Worm (Caenorhabditis elegans) whole organism, L4 larva: ENCODE measurements around the gene sre-40.

Source experiments
- F10B5.3 ChIP-seq: sonication (generic microtip); optimal IDR thresholded peaks from 2 replicates; lab custom pipeline; 2016; ENCODE audit warnings: mild to moderate bottlenecking, missing genetic modification characterization, missing compliant biosample characterization
- F26F4.8 ChIP-seq: fragments of 200-800 bp; sonication (Bioruptor generic); conservative IDR thresholded peaks from 2 replicates; pipeline ENCODE4 v1.3.6; 2022; ENCODE audit warnings: missing genetic modification characterization, missing compliant biosample characterization
- F37D6.2 ChIP-seq: sonication (generic microtip); optimal IDR thresholded peaks from 2 replicates; lab custom pipeline; 2016; ENCODE audit warnings: mild to moderate bottlenecking, missing genetic modification characterization, missing compliant biosample characterization
- F49E8.2 ChIP-seq: sonication (generic microtip); optimal IDR thresholded peaks from 2 replicates; lab custom pipeline; 2016; ENCODE audit warnings: missing compliant biosample characterization, mild to moderate bottlenecking, missing genetic modification characterization, borderline replicate concordance
- R02D3.7 ChIP-seq: fragments of 150-350 bp; sonication (generic microtip); optimal IDR thresholded peaks from 3 replicates; lab custom pipeline; 2014; ENCODE audit warnings: missing biosample characterization, missing genetic modification characterization
- T20F7.1 ChIP-seq: fragments of 200-800 bp; sonication (Bioruptor generic); optimal IDR thresholded peaks from 2 replicates; lab custom pipeline; 2018; ENCODE audit warnings: mild to moderate bottlenecking, missing genetic modification characterization, missing compliant biosample characterization
- T26A8.4 ChIP-seq: fragments of 200-800 bp; sonication (Bioruptor generic); IDR thresholded peaks from 2 replicates; pipeline ENCODE4 v1.3.6; 2022; ENCODE audit warnings: missing genetic modification characterization, missing compliant biosample characterization
- Y105C5A.15 ChIP-seq: fragments of 200-800 bp; sonication (Bioruptor generic); IDR thresholded peaks from 2 replicates; pipeline ENCODE4 v1.3.6; 2022; ENCODE audit warnings: missing genetic modification characterization, missing compliant biosample characterization
- Y75B8A.6 ChIP-seq: fragments of 200-800 bp; sonication (Bioruptor generic); IDR thresholded peaks from 2 replicates; pipeline ENCODE4 v1.3.6; 2022; ENCODE audit warnings: missing genetic modification reagents, missing genetic modification characterization, missing compliant biosample characterization
- ZK546.5 ChIP-seq, 2 experiments: sonication (generic microtip); optimal IDR thresholded peaks; 2 replicates each; lab custom pipeline; 2017; ENCODE audit warnings: missing biosample characterization in 2 of 2, missing genetic modification characterization in 2 of 2
- aha-1 ChIP-seq: fragments of 150-350 bp; peaks from one replicate; lab custom pipeline; 2014; ENCODE audit warnings: missing biosample characterization, missing genetic modification characterization
- attf-4 ChIP-seq: sonication (generic microtip); optimal IDR thresholded peaks from 3 replicates; lab custom pipeline; 2017; ENCODE audit warnings: missing biosample characterization, missing genetic modification characterization
- ceh-44 ChIP-seq: fragments of 200-800 bp; sonication (Bioruptor generic); IDR thresholded peaks from 2 replicates; pipeline ENCODE4 v1.3.6; 2022; ENCODE audit warnings: missing genetic modification reagents, missing genetic modification characterization, missing compliant biosample characterization
- ceh-62 ChIP-seq: sonication (generic microtip); optimal IDR thresholded peaks from 2 replicates; lab custom pipeline; 2017; ENCODE audit warnings: missing biosample characterization, missing genetic modification characterization
- daf-16 ChIP-seq, 3 experiments: sonication (generic microtip); optimal IDR thresholded peaks; 2 replicates each; lab custom pipeline; 2016 to 2017; ENCODE audit warnings: missing genetic modification characterization in 3 of 3, missing genetic modification reagents in 3 of 3, mild to moderate bottlenecking in 2 of 3, missing compliant biosample characterization in 2 of 3, missing biosample characterization in 1 of 3, moderate library complexity in 1 of 3
- daf-8 ChIP-seq: fragments of 200-800 bp; sonication (Bioruptor generic); IDR thresholded peaks from 2 replicates; pipeline ENCODE4 v1.3.6; 2022; ENCODE audit warnings: missing genetic modification characterization, missing compliant biosample characterization
- dmd-6 ChIP-seq: fragments of 200-800 bp; sonication (Bioruptor generic); IDR thresholded peaks from 2 replicates; pipeline ENCODE4 v1.3.6; 2022; ENCODE audit warnings: missing genetic modification reagents, missing genetic modification characterization, missing compliant biosample characterization
- dmd-8 ChIP-seq: fragments of 200-800 bp; sonication (Bioruptor generic); IDR thresholded peaks from 2 replicates; pipeline ENCODE4 v1.3.6; 2022; ENCODE audit warnings: missing genetic modification characterization, missing compliant biosample characterization
- duxl-1 ChIP-seq: sonication (generic microtip); optimal IDR thresholded peaks from 2 replicates; lab custom pipeline; 2016; ENCODE audit warnings: mild to moderate bottlenecking, missing genetic modification characterization, moderate library complexity, missing compliant biosample characterization; ENCODE audit not compliant: poor library complexity
- hlh-11 ChIP-seq: fragments of 200-800 bp; sonication (Bioruptor generic); optimal IDR thresholded peaks from 2 replicates; lab custom pipeline; 2018; ENCODE audit warnings: mild to moderate bottlenecking, missing genetic modification characterization, missing compliant biosample characterization
- hlh-30 ChIP-seq: sonication (generic microtip); optimal IDR thresholded peaks from 2 replicates; lab custom pipeline; 2017; ENCODE audit warnings: antibody characterized with exemption, mild to moderate bottlenecking, missing genetic modification characterization, missing compliant biosample characterization; ENCODE audit not compliant: insufficient read depth
- hmg-1.1 ChIP-seq: fragments of 200-800 bp; sonication (Bioruptor generic); IDR thresholded peaks from 2 replicates; pipeline ENCODE4 v1.3.6; 2022; ENCODE audit warnings: missing genetic modification reagents, missing genetic modification characterization, missing compliant biosample characterization
- lin-13 ChIP-seq: fragments of 150-350 bp; optimal IDR thresholded peaks from 2 replicates; lab custom pipeline; 2014; ENCODE audit warnings: missing biosample characterization, missing genetic modification reagents, missing genetic modification characterization
- lin-15B ChIP-seq: fragments of 150-350 bp; sonication (generic microtip); optimal IDR thresholded peaks from 3 replicates; lab custom pipeline; 2014; ENCODE audit warnings: missing biosample characterization, missing genetic modification characterization
- lin-38 ChIP-seq: fragments of 200-800 bp; sonication (Bioruptor generic); IDR thresholded peaks from 2 replicates; pipeline ENCODE4 v1.3.6; 2022; ENCODE audit warnings: missing genetic modification reagents, missing genetic modification characterization, missing compliant biosample characterization
- lsy-2 ChIP-seq, 2 experiments: fragments of 150-350 bp in 1 of 2; sonication (generic microtip) in 1 of 2; optimal IDR thresholded peaks; 2 replicates each; lab custom pipeline; 2014 to 2017; ENCODE audit warnings: missing biosample characterization in 2 of 2, missing genetic modification characterization in 2 of 2
- mep-1 ChIP-seq: fragments of 150-350 bp; sonication (generic microtip); optimal IDR thresholded peaks from 3 replicates; lab custom pipeline; 2014; ENCODE audit warnings: missing biosample characterization, missing genetic modification characterization
- mxl-2 ChIP-seq: fragments of 200-800 bp; sonication (Bioruptor generic); conservative IDR thresholded peaks from 2 replicates; pipeline ENCODE4 v1.3.6; 2022; ENCODE audit warnings: missing genetic modification reagents, missing genetic modification characterization, missing compliant biosample characterization
- nhr-25 ChIP-seq: sonication (generic microtip); optimal IDR thresholded peaks from 2 replicates; lab custom pipeline; 2017; ENCODE audit warnings: missing genetic modification characterization, mild to moderate bottlenecking, missing compliant biosample characterization, antibody characterized with exemption, moderate library complexity, borderline replicate concordance; ENCODE audit not compliant: insufficient read depth
- nhr-28 ChIP-seq: fragments of 150-350 bp; optimal IDR thresholded peaks from 2 replicates; lab custom pipeline; 2014; ENCODE audit warnings: missing biosample characterization, missing genetic modification characterization
- nhr-41 ChIP-seq: fragments of 200-800 bp; sonication (Bioruptor generic); IDR thresholded peaks from 2 replicates; pipeline ENCODE4 v1.3.6; 2022; ENCODE audit warnings: missing genetic modification reagents, missing genetic modification characterization, missing compliant biosample characterization
- pha-4 ChIP-seq, 2 experiments: fragments of 150-350 bp in 1 of 2; fragments of 200-800 bp in 1 of 2; sonication (Bioruptor generic) in 1 of 2; IDR thresholded peaks in 1 of 2; optimal IDR thresholded peaks in 1 of 2; 2 replicates each; pipeline versions ENCODE4 v1.3.6 to Lab custom; 2014 to 2022; ENCODE audit warnings: missing genetic modification characterization in 2 of 2, missing genetic modification reagents in 2 of 2, missing biosample characterization in 1 of 2, missing compliant biosample characterization in 1 of 2
- saeg-2 ChIP-seq: fragments of 200-800 bp; sonication (Bioruptor generic); IDR thresholded peaks from 2 replicates; pipeline ENCODE4 v1.3.6; 2022; ENCODE audit warnings: missing genetic modification reagents, missing genetic modification characterization, missing compliant biosample characterization
- sdz-12 ChIP-seq: fragments of 200-800 bp; sonication (Bioruptor generic); optimal IDR thresholded peaks from 2 replicates; lab custom pipeline; 2018; ENCODE audit warnings: mild to moderate bottlenecking, missing genetic modification characterization, missing compliant biosample characterization
- skn-1 ChIP-seq: fragments of 150-350 bp; optimal IDR thresholded peaks from 2 replicates; lab custom pipeline; 2014; ENCODE audit warnings: missing biosample characterization, missing genetic modification characterization
- snpc-4 ChIP-seq: fragments of 150-350 bp; optimal IDR thresholded peaks from 2 replicates; lab custom pipeline; 2014; ENCODE audit warnings: missing biosample characterization, missing genetic modification characterization
- unc-130 ChIP-seq: sonication (generic microtip); optimal IDR thresholded peaks from 2 replicates; lab custom pipeline; 2016; ENCODE audit warnings: missing genetic modification reagents, missing genetic modification characterization, missing compliant biosample characterization
- unc-39 ChIP-seq: sonication (generic microtip); optimal IDR thresholded peaks from 2 replicates; lab custom pipeline; 2017; ENCODE audit warnings: missing biosample characterization, missing genetic modification characterization
- zfp-3 ChIP-seq: fragments of 200-800 bp; sonication (Bioruptor generic); conservative IDR thresholded peaks from 2 replicates; pipeline ENCODE4 v1.3.6; 2022; ENCODE audit warnings: missing genetic modification reagents, missing genetic modification characterization, missing compliant biosample characterization
- zip-11 ChIP-seq: fragments of 200-800 bp; sonication (Bioruptor generic); IDR thresholded peaks from 2 replicates; pipeline ENCODE4 v1.3.6; 2022; ENCODE audit warnings: missing genetic modification characterization, missing compliant biosample characterization

sre-40 gene

ce11 chrII:4686941-4687340, 3.3 kb upstream of the sre-40 start, which contains the start of gene sre-39:
TSS of gene sre-39 (plus strand) at chrII:4687241.
- TF ChIP-seq dmd-8 (GFP tag; lab: Robert Waterston, UW) (no peak), saeg-2 (GFP tag; lab: Robert Waterston, UW) (no peak), lin-15B (no peak), skn-1 (no peak), aha-1 (no peak), dmd-6 (GFP tag; lab: Robert Waterston, UW) (no peak), lin-13 (no peak), zip-11 (GFP tag; lab: Robert Waterston, UW) (no peak)

ce11 chrII:4684852-4685251, 1.3 kb upstream of the sre-40 start:
- TF ChIP-seq hlh-11 (tag; lab: Kevin White, UChicago) (no peak), R02D3.7 (tag; lab: Kevin White, UChicago) (no peak), T26A8.4 (GFP tag; lab: Robert Waterston, UW) (no peak), F37D6.2 (tag; lab: Kevin White, UChicago) (no peak), F26F4.8 (GFP tag; lab: Robert Waterston, UW) (no peak)

- TF ChIP-seq T20F7.1 (GFP tag; lab: Kevin White, UChicago): no peak
- TF ChIP-seq attf-4 (tag; lab: Kevin White, UChicago): no peak
- no peak for TF ChIP-seq Y105C5A.15 (GFP tag; lab: Robert Waterston, UW)
- TF ChIP-seq hmg-1.1 (GFP tag; lab: Robert Waterston, UW): no peak
- no peak for TF ChIP-seq lsy-2 (tag; optimal IDR thresholded peaks at IDR 0.05; lab: Kevin White, UChicago)
- TF ChIP-seq ZK546.5 (tag; optimal IDR thresholded peaks at IDR 0.05; lab: Kevin White, UChicago): no peak
- TF ChIP-seq F37D6.2 (tag; lab: Kevin White, UChicago): no peak
- no peak for TF ChIP-seq mxl-2 (GFP tag; lab: Robert Waterston, UW)
- no peak for TF ChIP-seq unc-130 (GFP tag; lab: Kevin White, UChicago)
- TF ChIP-seq daf-8 (GFP tag; lab: Robert Waterston, UW): no peak
- no peak for TF ChIP-seq F49E8.2 (tag; lab: Kevin White, UChicago)
- TF ChIP-seq nhr-41: no peak
- TF ChIP-seq unc-39: no peak
Measured at ce11 chrII:4681391-4681790, 2.2 kb downstream of the sre-40 start, which contains the start of gene T05A7.7. TSS of gene T05A7.7 (minus strand) at chrII:4681491.

ce11 chrII:4677916-4678315, 5.7 kb downstream of the sre-40 start, which contains the start of gene T05A7.1:
TSS of gene T05A7.1 (plus strand) at chrII:4678216.
- no peak for TF ChIP-seq unc-130 (GFP tag; lab: Kevin White, UChicago)
- TF ChIP-seq T20F7.1 (GFP tag; lab: Kevin White, UChicago): no peak
- TF ChIP-seq, all 104 proteins: peak for 0

- TF ChIP-seq daf-16 (GFP tag; optimal IDR thresholded peaks at IDR 0.05; lab: Kevin White, UChicago) (peak in 1 of 2 experiments; percentile 19), daf-16 (tag; optimal IDR thresholded peaks at IDR 0.05; lab: Kevin White, UChicago) (no peak), nhr-25 (tag; lab: Kevin White, UChicago) (no peak), hlh-30 (tag; lab: Kevin White, UChicago) (peak; percentile 23)
- TF ChIP-seq, all 104 proteins: peak for 2
Measured at ce11 chrII:4676241-4676640, 7.4 kb downstream of the sre-40 start.

- no peak for TF ChIP-seq ceh-44 (GFP tag; lab: Robert Waterston, UW)
- TF ChIP-seq F37D6.2 (tag; lab: Kevin White, UChicago): no peak
- no peak for TF ChIP-seq Y75B8A.6 (GFP tag; lab: Robert Waterston, UW)
- no peak for TF ChIP-seq daf-16 (GFP tag; optimal IDR thresholded peaks at IDR 0.05; lab: Kevin White, UChicago)
- no peak for TF ChIP-seq daf-16 (tag; optimal IDR thresholded peaks at IDR 0.05; lab: Kevin White, UChicago)
- TF ChIP-seq nhr-41: no peak
- no peak for TF ChIP-seq nhr-28
- no peak for TF ChIP-seq zip-11 (GFP tag; lab: Robert Waterston, UW)
- TF ChIP-seq pha-4 (GFP tag; IDR thresholded peaks at IDR 0.05; lab: Robert Waterston, UW): no peak
- TF ChIP-seq pha-4 (tag; optimal IDR thresholded peaks at IDR 0.05; lab: Kevin White, UChicago): no peak
- TF ChIP-seq snpc-4 (tag; lab: Kevin White, UChicago): no peak
- no peak for TF ChIP-seq sdz-12 (GFP tag; lab: Kevin White, UChicago)
- no peak for TF ChIP-seq mep-1
- TF ChIP-seq F10B5.3 (tag; lab: Kevin White, UChicago): no peak
- TF ChIP-seq lin-38: no peak
- TF ChIP-seq duxl-1 (tag; lab: Kevin White, UChicago): no peak
- TF ChIP-seq ceh-62 (tag; lab: Kevin White, UChicago): no peak
- TF ChIP-seq zfp-3 (GFP tag; lab: Robert Waterston, UW): no peak
Measured at ce11 chrII:4675481-4675880, 8.1 kb downstream of the sre-40 start, which contains the start of gene T05A7.3. TSS of gene T05A7.3 (plus strand) at chrII:4675781.
